Worm (Caenorhabditis elegans): ENCODE data around the gene CD4.1.

ce11 chrV:5581312-5581711 is 25.0 kb upstream of the CD4.1 start, which contains the start of gene klc-2:
- no peak for TF ChIP-seq elt-3 (tag; optimal IDR thresholded peaks at IDR 0.05)
- no peak for TF ChIP-seq snpc-4 (tag; optimal IDR thresholded peaks at IDR 0.05)
- TF ChIP-seq nhr-237 (tag; optimal IDR thresholded peaks at IDR 0.05), result no peak
- TF ChIP-seq ceh-16 (tag; optimal IDR thresholded peaks at IDR 0.05), result no peak
- no peak for TF ChIP-seq nhr-12 (tag; optimal IDR thresholded peaks at IDR 0.05)
- no peak for TF ChIP-seq lsy-2 (tag; optimal IDR thresholded peaks at IDR 0.05)
- TF ChIP-seq ama-1 (optimal IDR thresholded peaks at IDR 0.05), result no peak
- TF ChIP-seq unc-62 (GFP tag; optimal IDR thresholded peaks at IDR 0.05), result no peak
- TF ChIP-seq nhr-6 (tag; optimal IDR thresholded peaks at IDR 0.05), result no peak
